Worm (Caenorhabditis elegans): ENCODE data around the gene unc-103.

The unc-103 gene

ce11 chrIII:4176109-4176596 is 61.0 kb downstream of the unc-103 start, which contains the start of the genes hrde-1 and C16C10.13:
TSS of gene hrde-1 (minus strand) at chrIII:4176159.
TSS of gene C16C10.13 (plus strand) at chrIII:4176440.
- TF ChIP-seq sea-1 (GFP tag; conservative IDR thresholded peaks at IDR 0.05): no peak
- no peak for TF ChIP-seq ets-7 (tag; optimal IDR thresholded peaks at IDR 0.05)
- TF ChIP-seq hmg-4 (GFP tag; optimal IDR thresholded peaks at IDR 0.05): no peak
- no peak for TF ChIP-seq ama-1 (optimal IDR thresholded peaks at IDR 0.05)
- no peak for TF ChIP-seq flt-1 (GFP tag; IDR thresholded peaks at IDR 0.05)
- no peak for TF ChIP-seq pes-1 (GFP tag; IDR thresholded peaks at IDR 0.05)
- TF ChIP-seq ceh-36 (tag; optimal IDR thresholded peaks at IDR 0.05): no peak
- TF ChIP-seq hnd-1 (tag; optimal IDR thresholded peaks at IDR 0.05): no peak
- no peak for TF ChIP-seq ceh-13 (GFP tag; optimal IDR thresholded peaks at IDR 0.05)
- no peak for TF ChIP-seq hmbx-1 (tag; optimal IDR thresholded peaks at IDR 0.05)
- TF ChIP-seq scrt-1 (GFP tag; IDR thresholded peaks at IDR 0.05): no peak
- no peak for TF ChIP-seq tbx-11 (GFP tag; IDR thresholded peaks at IDR 0.05)
- no peak for TF ChIP-seq tra-4 (tag; optimal IDR thresholded peaks at IDR 0.05)
- no peak for TF ChIP-seq aly-1 (tag; optimal IDR thresholded peaks at IDR 0.05)
- no peak for TF ChIP-seq B0310.2 (tag; optimal IDR thresholded peaks at IDR 0.05)
- TF ChIP-seq F13C5.2 (tag; optimal IDR thresholded peaks at IDR 0.05): no peak

DNA sequence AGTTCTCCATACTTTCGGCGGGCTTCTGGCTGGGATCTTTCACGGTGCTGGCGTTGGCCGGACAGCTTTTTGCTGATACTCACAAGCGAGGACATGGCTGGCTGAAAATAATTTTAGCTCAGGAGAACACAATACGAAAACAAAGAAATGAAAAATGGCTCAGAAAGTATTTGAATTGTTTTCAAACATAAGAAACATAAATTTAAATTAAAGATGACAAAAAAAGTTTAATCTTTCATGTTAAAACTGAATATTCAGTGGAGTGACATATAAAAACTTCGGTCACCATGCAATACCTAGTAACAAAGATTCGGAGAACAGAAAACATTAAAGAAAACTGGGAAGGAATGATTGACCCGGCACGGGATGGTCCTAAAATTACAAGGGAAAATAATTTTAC is 63.4 kb downstream of the unc-103 start, which contains the start of gene C16C10.2:
TSS of gene C16C10.2 (minus strand) at position 101 of the 400 bp plus-strand sequence.
- TF ChIP-seq F13C5.2 (tag; optimal IDR thresholded peaks at IDR 0.05) (no peak), pes-1 (GFP tag; IDR thresholded peaks at IDR 0.05) (no peak), aly-1 (tag; optimal IDR thresholded peaks at IDR 0.05) (no peak), flt-1 (GFP tag; IDR thresholded peaks at IDR 0.05) (no peak), tbx-11 (GFP tag; IDR thresholded peaks at IDR 0.05) (no peak), hnd-1 (tag; optimal IDR thresholded peaks at IDR 0.05) (no peak), sea-1 (GFP tag; conservative IDR thresholded peaks at IDR 0.05) (no peak), ama-1 (optimal IDR thresholded peaks at IDR 0.05) (no peak), ets-7 (tag; optimal IDR thresholded peaks at IDR 0.05) (no peak), hmg-4 (GFP tag; optimal IDR thresholded peaks at IDR 0.05) (no peak), ceh-13 (GFP tag; optimal IDR thresholded peaks at IDR 0.05) (no peak), ceh-36 (tag; optimal IDR thresholded peaks at IDR 0.05) (no peak), tra-4 (tag; optimal IDR thresholded peaks at IDR 0.05) (no peak), scrt-1 (GFP tag; IDR thresholded peaks at IDR 0.05) (no peak), tbx-37 (GFP tag; conservative IDR thresholded peaks at IDR 0.05) (no peak), hmbx-1 (tag; optimal IDR thresholded peaks at IDR 0.05) (no peak), B0310.2 (tag; optimal IDR thresholded peaks at IDR 0.05) (no peak)

ce11 chrIII:4181338-4181737 is 66.2 kb downstream of the unc-103 start, which contains the start of gene C16C10.1:
TSS of gene C16C10.1 (minus strand) at chrIII:4181438.
- TF ChIP-seq hmg-4 (GFP tag; optimal IDR thresholded peaks at IDR 0.05) (no peak), tbx-11 (GFP tag; IDR thresholded peaks at IDR 0.05) (no peak), scrt-1 (GFP tag; IDR thresholded peaks at IDR 0.05) (no peak), tbx-37 (GFP tag; conservative IDR thresholded peaks at IDR 0.05) (no peak), hmbx-1 (tag; optimal IDR thresholded peaks at IDR 0.05) (no peak), ceh-13 (GFP tag; optimal IDR thresholded peaks at IDR 0.05) (no peak), hnd-1 (tag; optimal IDR thresholded peaks at IDR 0.05) (no peak), flt-1 (GFP tag; IDR thresholded peaks at IDR 0.05) (no peak), sea-1 (GFP tag; conservative IDR thresholded peaks at IDR 0.05) (no peak), B0310.2 (tag; optimal IDR thresholded peaks at IDR 0.05) (no peak), ets-7 (tag; optimal IDR thresholded peaks at IDR 0.05) (no peak), ceh-36 (tag; optimal IDR thresholded peaks at IDR 0.05) (no peak), pes-1 (GFP tag; IDR thresholded peaks at IDR 0.05) (no peak), aly-1 (tag; optimal IDR thresholded peaks at IDR 0.05) (no peak), F13C5.2 (tag; optimal IDR thresholded peaks at IDR 0.05) (no peak), ama-1 (optimal IDR thresholded peaks at IDR 0.05) (no peak), tra-4 (tag; optimal IDR thresholded peaks at IDR 0.05) (no peak)

- TF ChIP-seq ama-1 (optimal IDR thresholded peaks at IDR 0.05) (no peak), ceh-13 (GFP tag; optimal IDR thresholded peaks at IDR 0.05) (no peak), hmg-4 (GFP tag; optimal IDR thresholded peaks at IDR 0.05) (no peak), flt-1 (GFP tag; IDR thresholded peaks at IDR 0.05) (no peak), pes-1 (GFP tag; IDR thresholded peaks at IDR 0.05) (no peak), F13C5.2 (tag; optimal IDR thresholded peaks at IDR 0.05) (no peak), hmbx-1 (tag; optimal IDR thresholded peaks at IDR 0.05) (no peak), scrt-1 (GFP tag; IDR thresholded peaks at IDR 0.05) (no peak), hnd-1 (tag; optimal IDR thresholded peaks at IDR 0.05) (no peak), tbx-11 (GFP tag; IDR thresholded peaks at IDR 0.05) (no peak)
Observed at ce11 chrIII:4186751-4187309, 71.6 kb downstream of the unc-103 start, which contains the start of gene lars-1. TSS of gene lars-1 (minus strand) at chrIII:4186801.

DNA sequence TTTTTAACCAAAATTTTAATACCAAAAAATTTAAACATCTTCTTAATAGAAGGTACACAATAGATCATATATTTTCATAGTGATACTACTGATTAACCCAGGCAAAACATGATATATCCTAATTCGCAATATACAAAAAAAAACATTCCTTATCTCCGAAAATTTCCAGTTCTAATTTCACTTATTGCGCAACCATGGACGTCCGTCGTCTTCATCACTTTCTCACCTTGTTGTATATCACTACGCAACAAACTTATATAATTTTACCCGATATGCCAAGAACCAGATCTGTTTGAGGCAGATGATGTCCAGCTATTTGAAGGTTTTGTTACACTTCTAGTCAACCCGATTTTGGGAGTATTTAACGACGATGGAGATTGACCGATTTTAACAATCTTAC is 72.7 kb downstream of the unc-103 start, which contains the start of gene R74.2:
TSS of gene R74.2 (plus strand) at position 316 of the 400 bp plus-strand sequence.
- TF ChIP-seq aly-1 (tag; optimal IDR thresholded peaks at IDR 0.05): no peak
- no peak for TF ChIP-seq F13C5.2 (tag; optimal IDR thresholded peaks at IDR 0.05)
- no peak for TF ChIP-seq ama-1 (optimal IDR thresholded peaks at IDR 0.05)

- no peak for TF ChIP-seq ets-7 (tag; optimal IDR thresholded peaks at IDR 0.05)
- TF ChIP-seq hmg-4 (GFP tag; optimal IDR thresholded peaks at IDR 0.05): no peak
- TF ChIP-seq ceh-13 (GFP tag; optimal IDR thresholded peaks at IDR 0.05): no peak
- no peak for TF ChIP-seq tbx-37 (GFP tag; conservative IDR thresholded peaks at IDR 0.05)
- no peak for TF ChIP-seq flt-1 (GFP tag; IDR thresholded peaks at IDR 0.05)
- no peak for TF ChIP-seq aly-1 (tag; optimal IDR thresholded peaks at IDR 0.05)
- TF ChIP-seq ceh-36 (tag; optimal IDR thresholded peaks at IDR 0.05): no peak
- no peak for TF ChIP-seq B0310.2 (tag; optimal IDR thresholded peaks at IDR 0.05)
- no peak for TF ChIP-seq pes-1 (GFP tag; IDR thresholded peaks at IDR 0.05)
Observed at ce11 chrIII:4189602-4190001, 74.4 kb downstream of the unc-103 start.

DNA sequence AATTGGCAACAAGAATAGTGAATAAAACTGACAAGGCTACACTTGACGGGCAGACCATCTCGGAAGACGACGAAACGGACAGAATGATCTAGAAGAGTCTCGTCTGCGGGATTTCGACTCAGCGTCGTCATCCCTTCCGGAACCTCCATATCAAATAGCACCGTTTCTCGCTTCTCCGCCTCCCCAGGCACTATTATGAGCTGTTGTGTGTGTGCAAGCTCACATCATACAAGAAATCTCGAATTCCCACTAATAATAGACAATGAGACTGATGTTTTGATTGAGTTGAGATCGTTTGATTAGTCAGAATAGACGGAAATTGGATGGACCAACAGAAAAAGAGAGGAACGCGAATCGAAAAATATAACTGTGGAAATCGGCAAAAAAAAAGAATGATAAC is 75.1 kb downstream of the unc-103 start, which contains the start of gene spp-28:
TSS of gene spp-28 (minus strand) at position 101 of the 400 bp plus-strand sequence.
- TF ChIP-seq tra-4 (tag; optimal IDR thresholded peaks at IDR 0.05): no peak
- TF ChIP-seq hnd-1 (tag; optimal IDR thresholded peaks at IDR 0.05): no peak
- TF ChIP-seq sea-1 (GFP tag; conservative IDR thresholded peaks at IDR 0.05): no peak

Data from whole organism, early embryonic.